Fruit fly (Drosophila melanogaster) whole organism, prepupa: ENCODE results near the gene CG33170.

Experiments used
- CG10631 ChIP-seq: fragments of 200-800 bp; sonication (Bioruptor generic); optimal IDR thresholded peaks from 2 replicates; lab custom pipeline; 2016; ENCODE audit warnings: missing biosample characterization, missing genetic modification characterization
- CG10669 ChIP-seq: fragments of 200-800 bp; sonication (Bioruptor generic); optimal IDR thresholded peaks from 3 replicates; lab custom pipeline; 2018; ENCODE audit warnings: missing biosample characterization, mild to moderate bottlenecking, missing genetic modification characterization, moderate library complexity
- CG11762 ChIP-seq: fragments of 200-800 bp; sonication (Bioruptor generic); optimal IDR thresholded peaks from 3 replicates; lab custom pipeline; 2016; ENCODE audit warnings: missing biosample characterization, missing genetic modification characterization; ENCODE audit not compliant: insufficient read depth
- CG11902 ChIP-seq: fragments of 200-800 bp; sonication (Bioruptor generic); optimal IDR thresholded peaks from 3 replicates; lab custom pipeline; 2016; ENCODE audit warnings: missing biosample characterization, missing genetic modification characterization
- CG15336 ChIP-seq: fragments of 200-800 bp; sonication (Bioruptor generic); IDR thresholded peaks from 2 replicates; pipeline ENCODE4 v1.3.6; 2022; ENCODE audit warnings: missing biosample characterization, missing genetic modification characterization
- CG1621 ChIP-seq: fragments of 200-800 bp; sonication (Bioruptor generic); optimal IDR thresholded peaks from 3 replicates; lab custom pipeline; 2018; ENCODE audit warnings: missing biosample characterization, mild to moderate bottlenecking, missing genetic modification characterization
- CG16779 ChIP-seq: fragments of 200-800 bp; sonication (Bioruptor generic); optimal IDR thresholded peaks from 3 replicates; lab custom pipeline; 2017; ENCODE audit warnings: missing biosample characterization, mild to moderate bottlenecking, missing genetic modification characterization
- CG3032 ChIP-seq: fragments of 200-800 bp; optimal IDR thresholded peaks from 2 replicates; lab custom pipeline; 2019; ENCODE audit warnings: missing biosample characterization, mild to moderate bottlenecking, missing genetic modification characterization, moderate library complexity
- CG31627 ChIP-seq: fragments of 200-800 bp; sonication (Bioruptor generic); optimal IDR thresholded peaks from 3 replicates; lab custom pipeline; 2016; ENCODE audit warnings: missing biosample characterization, missing genetic modification characterization
- CG32006 ChIP-seq: fragments of 200-800 bp; sonication (Bioruptor generic); optimal IDR thresholded peaks from 3 replicates; lab custom pipeline; 2017; ENCODE audit warnings: missing biosample characterization, mild to moderate bottlenecking, missing genetic modification characterization
- CG34406 ChIP-seq: fragments of 200-800 bp; sonication (Bioruptor generic); optimal IDR thresholded peaks from 3 replicates; lab custom pipeline; 2016; ENCODE audit warnings: missing biosample characterization, missing genetic modification characterization
- CG3919 ChIP-seq: fragments of 200-800 bp; sonication (Bioruptor generic); optimal IDR thresholded peaks from 3 replicates; lab custom pipeline; 2016; ENCODE audit warnings: missing biosample characterization, missing genetic modification characterization
- CG4318 ChIP-seq: fragments of 200-800 bp; sonication (Bioruptor generic); optimal IDR thresholded peaks from 3 replicates; lab custom pipeline; 2017; ENCODE audit warnings: missing biosample characterization, mild to moderate bottlenecking, missing genetic modification characterization
- CG6163 ChIP-seq: fragments of 200-800 bp; sonication (Bioruptor generic); IDR thresholded peaks from 3 replicates; pipeline ENCODE4 v1.3.6; 2022; ENCODE audit warnings: missing biosample characterization, missing genetic modification characterization
- CG6276 ChIP-seq: fragments of 200-800 bp; sonication (Bioruptor generic); optimal IDR thresholded peaks from 2 replicates; lab custom pipeline; 2017; ENCODE audit warnings: missing biosample characterization, mild to moderate bottlenecking, missing genetic modification characterization
- CG6792 ChIP-seq: fragments of 200-800 bp; sonication (Bioruptor generic); optimal IDR thresholded peaks from 3 replicates; lab custom pipeline; 2016; ENCODE audit warnings: missing biosample characterization, missing genetic modification characterization
- CG6808 ChIP-seq: fragments of 200-800 bp; sonication (Bioruptor generic); optimal IDR thresholded peaks from 3 replicates; lab custom pipeline; 2017; ENCODE audit warnings: missing biosample characterization, missing genetic modification characterization, mild to moderate bottlenecking, moderate library complexity, missing genetic modification reagents
- CG6854 ChIP-seq: fragments of 200-800 bp; sonication (Bioruptor generic); optimal IDR thresholded peaks from 2 replicates; lab custom pipeline; 2017; ENCODE audit warnings: missing biosample characterization, mild to moderate bottlenecking, missing genetic modification characterization
- CG8119 ChIP-seq: fragments of 200-800 bp; sonication (Bioruptor generic); IDR thresholded peaks from 3 replicates; pipeline ENCODE4 v1.3.6; 2022; ENCODE audit warnings: missing biosample characterization, missing genetic modification characterization
- CG8632 ChIP-seq: fragments of 200-800 bp; sonication (Bioruptor generic); optimal IDR thresholded peaks from 3 replicates; lab custom pipeline; 2016; ENCODE audit warnings: missing biosample characterization, missing genetic modification characterization
- CG9139 ChIP-seq: fragments of 200-800 bp; sonication (Bioruptor generic); optimal IDR thresholded peaks from 3 replicates; lab custom pipeline; 2017; ENCODE audit warnings: missing biosample characterization, mild to moderate bottlenecking, missing genetic modification characterization
- Eip75B ChIP-seq: fragments of 200-800 bp; sonication (Bioruptor generic); optimal IDR thresholded peaks from 3 replicates; lab custom pipeline; 2016; ENCODE audit warnings: missing biosample characterization, missing genetic modification characterization
- Eip78C ChIP-seq: fragments of 200-800 bp; sonication (Bioruptor generic); peaks from one replicate; lab custom pipeline; 2016; ENCODE audit warnings: missing biosample characterization, missing genetic modification characterization
- Eip93F ChIP-seq: fragments of 200-800 bp; sonication (Bioruptor generic); optimal IDR thresholded peaks from 2 replicates; lab custom pipeline; 2016; ENCODE audit warnings: missing biosample characterization, mild to moderate bottlenecking, missing genetic modification characterization
- Ets21C ChIP-seq: fragments of 200-800 bp; sonication (Bioruptor generic); optimal IDR thresholded peaks from 3 replicates; lab custom pipeline; 2016; ENCODE audit warnings: missing biosample characterization, missing genetic modification characterization
- Ets96B ChIP-seq: fragments of 200-800 bp; optimal IDR thresholded peaks from 2 replicates; lab custom pipeline; 2019; ENCODE audit warnings: missing biosample characterization, mild to moderate bottlenecking, missing genetic modification characterization, moderate library complexity
- Hr38 ChIP-seq: sonication (Bioruptor generic); optimal IDR thresholded peaks from 2 replicates; lab custom pipeline; 2016; ENCODE audit warnings: missing biosample characterization, missing genetic modification characterization
- Hr39 ChIP-seq: fragments of 200-800 bp; sonication (Bioruptor generic); optimal IDR thresholded peaks from 2 replicates; lab custom pipeline; 2016; ENCODE audit warnings: missing biosample characterization, missing genetic modification characterization
- Hr4 ChIP-seq: fragments of 200-800 bp; sonication (Bioruptor generic); optimal IDR thresholded peaks from 3 replicates; lab custom pipeline; 2016; ENCODE audit warnings: missing biosample characterization, missing genetic modification characterization
- Met ChIP-seq: fragments of 200-800 bp; sonication (Bioruptor generic); optimal IDR thresholded peaks from 3 replicates; lab custom pipeline; 2016; ENCODE audit warnings: missing biosample characterization, missing genetic modification characterization
- Smox ChIP-seq: fragments of 200-800 bp; sonication (Bioruptor generic); optimal IDR thresholded peaks from 3 replicates; lab custom pipeline; 2016; ENCODE audit warnings: missing biosample characterization, missing genetic modification characterization
- Sox102F ChIP-seq: fragments of 200-800 bp; sonication (Bioruptor generic); optimal IDR thresholded peaks from 2 replicates; lab custom pipeline; 2016; ENCODE audit warnings: missing biosample characterization, mild to moderate bottlenecking, missing genetic modification characterization
- Sox15 ChIP-seq: fragments of 200-800 bp; sonication (Bioruptor generic); optimal IDR thresholded peaks from 3 replicates; lab custom pipeline; 2016; ENCODE audit warnings: missing biosample characterization, missing genetic modification characterization
- achi ChIP-seq: fragments of 200-800 bp; sonication (Bioruptor generic); optimal IDR thresholded peaks from 3 replicates; lab custom pipeline; 2016; ENCODE audit warnings: missing biosample characterization, missing genetic modification characterization
- acj6 ChIP-seq: fragments of 200-800 bp; sonication (Bioruptor generic); optimal IDR thresholded peaks from 3 replicates; lab custom pipeline; 2016; ENCODE audit warnings: missing biosample characterization, missing genetic modification characterization
- cyc ChIP-seq: fragments of 200-800 bp; sonication (Bioruptor generic); optimal IDR thresholded peaks from 3 replicates; lab custom pipeline; 2016; ENCODE audit warnings: missing biosample characterization, missing genetic modification characterization
- dac ChIP-seq: fragments of 200-800 bp; sonication (Bioruptor generic); optimal IDR thresholded peaks from 2 replicates; lab custom pipeline; 2017; ENCODE audit warnings: missing biosample characterization, mild to moderate bottlenecking, missing genetic modification characterization
- dsx ChIP-seq: fragments of 200-800 bp; optimal IDR thresholded peaks from 3 replicates; lab custom pipeline; 2019; ENCODE audit warnings: missing biosample characterization, mild to moderate bottlenecking, missing genetic modification characterization, moderate library complexity; ENCODE audit not compliant: poor library complexity, severe bottlenecking
- eg ChIP-seq: fragments of 200-800 bp; sonication (Bioruptor generic); IDR thresholded peaks from 3 replicates; pipeline ENCODE4 v1.3.6; 2022; ENCODE audit warnings: missing biosample characterization, missing genetic modification characterization
- esn ChIP-seq: fragments of 200-800 bp; sonication (Bioruptor generic); optimal IDR thresholded peaks from 2 replicates; lab custom pipeline; 2016; ENCODE audit warnings: missing biosample characterization, mild to moderate bottlenecking, missing genetic modification characterization, moderate library complexity
- fd59A ChIP-seq: fragments of 200-800 bp; sonication (Bioruptor generic); optimal IDR thresholded peaks from 2 replicates; lab custom pipeline; 2017; ENCODE audit warnings: missing biosample characterization, mild to moderate bottlenecking, missing genetic modification characterization, missing genetic modification reagents
- fd85E ChIP-seq: fragments of 200-800 bp; sonication (Bioruptor generic); optimal IDR thresholded peaks from 3 replicates; lab custom pipeline; 2016; ENCODE audit warnings: missing biosample characterization, missing genetic modification characterization
- fkh ChIP-seq: fragments of 200-800 bp; sonication (Bioruptor generic); optimal IDR thresholded peaks from 3 replicates; lab custom pipeline; 2017; ENCODE audit warnings: missing biosample characterization, mild to moderate bottlenecking, missing genetic modification characterization, moderate library complexity
- lz ChIP-seq: fragments of 200-800 bp; sonication (Bioruptor generic); optimal IDR thresholded peaks from 3 replicates; lab custom pipeline; 2016; ENCODE audit warnings: missing biosample characterization, missing genetic modification characterization
- net ChIP-seq: fragments of 200-800 bp; sonication (Bioruptor generic); optimal IDR thresholded peaks from 3 replicates; lab custom pipeline; 2016; ENCODE audit warnings: missing biosample characterization, missing genetic modification characterization
- pdm3 ChIP-seq: fragments of 200-800 bp; sonication (Bioruptor generic); optimal IDR thresholded peaks from 3 replicates; lab custom pipeline; 2016; ENCODE audit warnings: missing biosample characterization, missing genetic modification characterization
- salr ChIP-seq, 2 experiments: fragments of 200-800 bp; sonication (Bioruptor generic); optimal IDR thresholded peaks; 3 replicates each; lab custom pipeline; 2016 to 2018; ENCODE audit warnings: missing biosample characterization in 2 of 2, missing genetic modification characterization in 2 of 2, mild to moderate bottlenecking in 1 of 2
- spab ChIP-seq: fragments of 200-800 bp; sonication (Bioruptor generic); optimal IDR thresholded peaks from 2 replicates; lab custom pipeline; 2017; ENCODE audit warnings: missing biosample characterization, mild to moderate bottlenecking, missing genetic modification characterization, missing genetic modification reagents
- ss ChIP-seq, 2 experiments: fragments of 200-800 bp; sonication (Bioruptor generic); optimal IDR thresholded peaks; 2 replicates in 1 of 2; 3 replicates in 1 of 2; lab custom pipeline; 2017 to 2018; ENCODE audit warnings: mild to moderate bottlenecking in 2 of 2, missing biosample characterization in 2 of 2, missing genetic modification characterization in 2 of 2, moderate library complexity in 1 of 2
- svp ChIP-seq: fragments of 200-800 bp; sonication (Bioruptor generic); peaks from one replicate; lab custom pipeline; 2016; ENCODE audit warnings: missing biosample characterization, missing genetic modification characterization
- vri ChIP-seq: fragments of 200-800 bp; sonication (Bioruptor generic); optimal IDR thresholded peaks from 3 replicates; lab custom pipeline; 2016; ENCODE audit warnings: missing biosample characterization, mild to moderate bottlenecking, missing genetic modification characterization

Gene CG33170

DNA sequence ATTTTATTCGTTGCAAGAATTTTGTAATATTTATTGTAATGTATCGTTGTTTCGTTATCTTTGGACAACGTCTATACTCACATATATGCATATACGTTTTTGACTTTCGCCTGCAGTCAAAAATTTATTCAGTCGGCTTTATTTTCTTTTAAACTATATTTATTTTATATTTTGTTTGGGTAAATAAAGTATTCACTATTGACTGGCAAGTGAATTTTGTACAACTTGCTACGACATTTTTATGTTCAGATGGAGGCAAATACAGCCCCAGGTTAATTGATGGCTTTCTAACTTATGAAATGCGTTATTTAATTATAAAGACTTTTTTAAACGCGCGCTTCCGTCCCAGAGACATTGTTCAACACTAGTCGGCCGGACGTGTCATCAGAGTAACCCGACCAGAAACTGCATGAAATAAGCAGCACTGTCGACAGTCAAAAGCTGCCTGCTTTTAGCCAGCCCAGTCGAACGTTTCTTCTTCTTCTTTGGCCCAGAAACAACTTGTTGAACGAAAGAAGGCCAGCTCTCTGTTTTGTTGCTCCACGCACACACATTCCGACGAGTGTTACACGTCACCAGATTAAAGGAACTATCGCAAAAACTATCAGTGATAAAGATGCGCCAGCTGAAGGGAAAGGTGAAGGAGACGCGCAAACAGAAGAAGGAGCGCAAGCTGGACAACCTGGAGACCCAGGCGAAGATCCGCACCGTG, 877 bp upstream of the CG33170 start, which contains the start of gene CG33169:
TSS of gene CG33169 (plus strand) at position 498 of the 712 bp plus-strand sequence.
- TF ChIP-seq CG6276 (GFP tag; lab: Kevin White, UChicago): no peak
- peak; percentile 61 for TF ChIP-seq dsx (GFP tag; lab: Kevin White, UChicago)
- peak; percentile 73 for TF ChIP-seq CG6163 (GFP tag; lab: Robert Waterston, UW)
- TF ChIP-seq pdm3 (GFP tag; lab: Kevin White, UChicago): peak; percentile 57
- TF ChIP-seq Met (GFP tag; lab: Kevin White, UChicago): peak; percentile 50
- TF ChIP-seq fd85E (GFP tag; lab: Kevin White, UChicago): no peak
- no peak for TF ChIP-seq CG16779 (tag; lab: Kevin White, UChicago)
- TF ChIP-seq Eip75B (GFP tag; lab: Kevin White, UChicago): peak; percentile 92
- peak; percentile 81 for TF ChIP-seq vri
- TF ChIP-seq Smox (GFP tag; lab: Kevin White, UChicago): peak; percentile 36
- TF ChIP-seq Hr39 (GFP tag; lab: Kevin White, UChicago): peak; percentile 74
- TF ChIP-seq CG1621 (tag; lab: Kevin White, UChicago): peak; percentile 95
- peak; percentile 26 for TF ChIP-seq CG10669 (GFP tag; lab: Kevin White, UChicago)
- TF ChIP-seq achi: peak; percentile 96
- TF ChIP-seq esn: peak; percentile 74
- peak; percentile 1 for TF ChIP-seq Sox15
- TF ChIP-seq Hr4 (GFP tag; lab: Kevin White, UChicago): no peak
- peak; percentile 48 for TF ChIP-seq CG6792 (GFP tag; lab: Kevin White, UChicago)
- TF ChIP-seq fd59A (GFP tag; lab: Kevin White, UChicago): peak; percentile 23
- peak; percentile 82 for TF ChIP-seq svp (GFP tag; lab: Kevin White, UChicago)
- peak; percentile 74 for TF ChIP-seq eg (GFP tag; lab: Robert Waterston, UW)
- peak in 1 of 2 experiments; percentile 49 for TF ChIP-seq ss (GFP tag; optimal IDR thresholded peaks at IDR 0.05; lab: Kevin White, UChicago)
- TF ChIP-seq CG10631: peak; percentile 54
- TF ChIP-seq CG4318: no peak
- TF ChIP-seq dac (GFP tag; lab: Kevin White, UChicago): peak; percentile 18
- peak; percentile 44 for TF ChIP-seq Ets21C
- TF ChIP-seq Eip93F (GFP tag; lab: Kevin White, UChicago): no peak
- peak; percentile 70 for TF ChIP-seq lz (GFP tag; lab: Kevin White, UChicago)
- no peak for TF ChIP-seq CG9139 (GFP tag; lab: Kevin White, UChicago)
- TF ChIP-seq CG3032 (tag; lab: Kevin White, UChicago): peak; percentile 46
- TF ChIP-seq cyc (GFP tag; lab: Kevin White, UChicago): peak; percentile 84
- no peak for TF ChIP-seq spab (GFP tag; lab: Kevin White, UChicago)
- TF ChIP-seq CG31627 (GFP tag; lab: Kevin White, UChicago): peak; percentile 85
- peak in 1 of 2 experiments; percentile 63 for TF ChIP-seq salr (GFP tag; optimal IDR thresholded peaks at IDR 0.05; lab: Kevin White, UChicago)
- no peak for TF ChIP-seq CG15336 (GFP tag; lab: Robert Waterston, UW)
- no peak for TF ChIP-seq CG6808 (GFP tag; lab: Kevin White, UChicago)
- TF ChIP-seq Ets96B (tag; lab: Kevin White, UChicago): peak; percentile 21
- TF ChIP-seq Eip78C (GFP tag; lab: Kevin White, UChicago): peak; percentile 70
- TF ChIP-seq CG34406: no peak
- no peak for TF ChIP-seq CG8632
- TF ChIP-seq CG11902 (GFP tag; lab: Kevin White, UChicago): peak; percentile 67
- peak; percentile 73 for TF ChIP-seq CG3919
- no peak for TF ChIP-seq CG8119 (GFP tag; lab: Robert Waterston, UW)
- TF ChIP-seq net (GFP tag; lab: Kevin White, UChicago): peak; percentile 48
- TF ChIP-seq CG32006: peak; percentile 48
- TF ChIP-seq acj6 (GFP tag; lab: Kevin White, UChicago): peak; percentile 38
- peak; percentile 36 for TF ChIP-seq CG6854
- TF ChIP-seq fkh (GFP tag; lab: Kevin White, UChicago): no peak
- TF ChIP-seq CG11762 (GFP tag; lab: Kevin White, UChicago): no peak
- TF ChIP-seq Sox102F (GFP tag; lab: Kevin White, UChicago): peak; percentile 44
- no peak for TF ChIP-seq Hr38
